Fruit fly (Drosophila melanogaster): ENCODE data around the gene CG42779.

CG42779 gene

dm6 chr3R:17079859-17080255 lies 41.5 kb upstream of the CG42779 start, which contains the start of the genes Keap1 and kuk (continued):
- TF ChIP-seq CG7556 (GFP tag; optimal IDR thresholded peaks at IDR 0.05): no peak
- peak; percentile 42 for TF ChIP-seq MBD-R2 (GFP tag; IDR thresholded peaks at IDR 0.05)
- TF ChIP-seq dysf (GFP tag; IDR thresholded peaks at IDR 0.05): peak; percentile 25; the same call in 1 of the 3 replicates
- TF ChIP-seq CG43689 (GFP tag; IDR thresholded peaks at IDR 0.05): no peak
- peak; percentile 51 for TF ChIP-seq CTCF (GFP tag; optimal IDR thresholded peaks at IDR 0.05)
- TF ChIP-seq CG30403 (GFP tag; optimal IDR thresholded peaks at IDR 0.05): peak; percentile 73
- TF ChIP-seq pita (GFP tag; optimal IDR thresholded peaks at IDR 0.05): peak; percentile 86
- no peak for TF ChIP-seq CG8388 (GFP tag; optimal IDR thresholded peaks at IDR 0.05)
- TF ChIP-seq CG14710 (tag; optimal IDR thresholded peaks at IDR 0.05): peak; percentile 82
- peak; percentile 35 for TF ChIP-seq luna (GFP tag; optimal IDR thresholded peaks at IDR 0.05)
- peak; percentile 17 for TF ChIP-seq CG13894 (tag; optimal IDR thresholded peaks at IDR 0.05)
- TF ChIP-seq CG6813 (GFP tag; optimal IDR thresholded peaks at IDR 0.05): no peak
- TF ChIP-seq gt (GFP tag; IDR thresholded peaks at IDR 0.05): no peak
- no peak for TF ChIP-seq tap (tag; optimal IDR thresholded peaks at IDR 0.05)
- peak; percentile 16 for TF ChIP-seq CG16815 (GFP tag; optimal IDR thresholded peaks at IDR 0.05)
- no peak for TF ChIP-seq Ravus (GFP tag; IDR thresholded peaks at IDR 0.05)
- no peak for TF ChIP-seq CG1529 (GFP tag; optimal IDR thresholded peaks at IDR 0.05)
- TF ChIP-seq cato (GFP tag; optimal IDR thresholded peaks at IDR 0.05; ENCODE audit: borderline replicate concordance): peak; percentile 21
- TF ChIP-seq CG3995 (GFP tag; optimal IDR thresholded peaks at IDR 0.05): peak; percentile 44
- peak; percentile 85 for TF ChIP-seq hkb (optimal IDR thresholded peaks at IDR 0.05)
- TF ChIP-seq hkb (GFP tag; IDR thresholded peaks at IDR 0.05): peak; percentile 7; the same call in 1 of the 2 replicates
- TF ChIP-seq Dek (tag; optimal IDR thresholded peaks at IDR 0.05): peak; percentile 52
- TF ChIP-seq CG2199 (GFP tag; IDR thresholded peaks at IDR 0.05): no peak
- peak; percentile 91 for TF ChIP-seq CG13287 (GFP tag; IDR thresholded peaks at IDR 0.05; ENCODE audit: partially characterized antibody)
- TF ChIP-seq CG9437 (GFP tag; optimal IDR thresholded peaks at IDR 0.05): no peak
- TF ChIP-seq zen2 (GFP tag; IDR thresholded peaks at IDR 0.05; ENCODE audit: partially characterized antibody): no peak; the same call in 2 of the 3 replicates
- TF ChIP-seq dimm (GFP tag; IDR thresholded peaks at IDR 0.05): no peak
- peak; percentile 44; the same call in 1 of the 2 replicates for TF ChIP-seq al (GFP tag; IDR thresholded peaks at IDR 0.05)
- no peak for TF ChIP-seq Gsc (GFP tag; IDR thresholded peaks at IDR 0.05)
- peak; percentile 77 for TF ChIP-seq CG33213 (GFP tag; optimal IDR thresholded peaks at IDR 0.05)
- peak; percentile 87 for TF ChIP-seq CG3847 (GFP tag; IDR thresholded peaks at IDR 0.05)
- no peak for TF ChIP-seq CG4404 (GFP tag; IDR thresholded peaks at IDR 0.05)
- peak; percentile 64 for TF ChIP-seq Hr3 (GFP tag; optimal IDR thresholded peaks at IDR 0.05)
- peak; percentile 88 for TF ChIP-seq Scr (GFP tag; IDR thresholded peaks at IDR 0.05; ENCODE audit: partially characterized antibody)
- no peak for TF ChIP-seq Hey (tag; optimal IDR thresholded peaks at IDR 0.05)
- TF ChIP-seq vfl (GFP tag; optimal IDR thresholded peaks at IDR 0.05): peak; percentile 24
- peak; percentile 89 for TF ChIP-seq Max (GFP tag; optimal IDR thresholded peaks at IDR 0.05)
- peak; percentile 82 for TF ChIP-seq pzg (GFP tag; optimal IDR thresholded peaks at IDR 0.05)
- no peak for TF ChIP-seq disco-r (GFP tag; optimal IDR thresholded peaks at IDR 0.05)
- peak; percentile 37; the same call in 2 of the 3 replicates for TF ChIP-seq CG34422 (GFP tag; IDR thresholded peaks at IDR 0.05)
- no peak for TF ChIP-seq nom (GFP tag; optimal IDR thresholded peaks at IDR 0.05)
- peak; percentile 4 for TF ChIP-seq HLHmδ (GFP tag; optimal IDR thresholded peaks at IDR 0.05)
- TF ChIP-seq sna (GFP tag; IDR thresholded peaks at IDR 0.05; ENCODE audit: partially characterized antibody): peak; percentile 72
- TF ChIP-seq hbn (GFP tag; IDR thresholded peaks at IDR 0.05; ENCODE audit: partially characterized antibody): peak; percentile 83
- TF ChIP-seq CG30020 (tag; optimal IDR thresholded peaks at IDR 0.05): peak; percentile 9
- TF ChIP-seq cg (GFP tag; optimal IDR thresholded peaks at IDR 0.05): no peak
- no peak for TF ChIP-seq CG3281 (GFP tag; optimal IDR thresholded peaks at IDR 0.05)
- no peak for TF ChIP-seq crol (GFP tag; IDR thresholded peaks at IDR 0.05)
- TF ChIP-seq CG1603 (tag; optimal IDR thresholded peaks at IDR 0.05): peak; percentile 57
- no peak for TF ChIP-seq Atf6 (GFP tag; IDR thresholded peaks at IDR 0.05)
- peak; percentile 13 for TF ChIP-seq CG7839 (tag; optimal IDR thresholded peaks at IDR 0.05)
- TF ChIP-seq CG17328 (GFP tag; IDR thresholded peaks at IDR 0.05): peak; percentile 38; the same call in 1 of the 2 replicates

All from whole organism, embryonic.